Fruit fly (Drosophila melanogaster) S2 (cell line): ENCODE measurements around the gene Tpst.

Source experiments
- CG8478 ChIP-seq: fragments of >200 bp; optimal IDR thresholded peaks from 2 replicates; lab custom pipeline; 2018
- CTCF ChIP-seq, 2 experiments: fragments of >200 bp; optimal IDR thresholded peaks; 2 replicates each; lab custom pipeline; 2018

Tpst gene

DNA sequence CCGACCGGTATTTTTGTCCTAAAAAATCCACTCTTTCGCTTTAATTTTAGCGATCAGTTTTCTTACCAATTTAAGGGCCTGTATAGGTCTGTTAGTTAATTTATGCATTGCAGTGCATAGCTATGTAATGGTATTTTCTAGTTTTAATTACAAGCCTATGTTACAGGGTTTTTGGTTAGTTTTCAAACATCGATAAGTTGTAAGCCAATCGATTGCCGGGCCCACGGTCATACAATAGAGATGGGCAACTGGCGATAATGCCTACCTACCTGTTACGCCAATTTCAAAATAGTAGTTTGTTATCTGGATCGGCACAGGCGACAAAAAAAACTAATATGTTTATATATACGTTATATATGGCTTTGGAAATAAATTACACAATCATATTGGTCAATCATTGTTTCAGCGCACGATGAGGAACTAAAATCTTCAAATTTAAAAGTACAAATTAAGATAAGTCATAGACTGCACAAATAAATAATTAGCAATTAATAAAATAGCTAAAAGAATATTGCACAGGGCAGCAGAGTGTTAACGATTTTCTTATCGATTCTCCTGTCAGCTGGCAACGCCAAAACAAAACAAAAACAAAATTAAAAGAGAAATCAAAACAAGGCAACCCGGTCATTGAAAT, 52.9 kb downstream of the Tpst start, which contains the start of the genes tth and Tango2:
Gene tth, minus strand, starts transcription at position 170 of the 634 bp plus-strand sequence.
Gene Tango2, plus strand, starts transcription at position 573 of the 634 bp plus-strand sequence.
- TF ChIP-seq CG8478 (lab: Kevin White, UChicago) (no peak), CTCF (optimal IDR thresholded peaks at IDR 0.05; lab: Kevin White, UChicago) (no peak)

DNA sequence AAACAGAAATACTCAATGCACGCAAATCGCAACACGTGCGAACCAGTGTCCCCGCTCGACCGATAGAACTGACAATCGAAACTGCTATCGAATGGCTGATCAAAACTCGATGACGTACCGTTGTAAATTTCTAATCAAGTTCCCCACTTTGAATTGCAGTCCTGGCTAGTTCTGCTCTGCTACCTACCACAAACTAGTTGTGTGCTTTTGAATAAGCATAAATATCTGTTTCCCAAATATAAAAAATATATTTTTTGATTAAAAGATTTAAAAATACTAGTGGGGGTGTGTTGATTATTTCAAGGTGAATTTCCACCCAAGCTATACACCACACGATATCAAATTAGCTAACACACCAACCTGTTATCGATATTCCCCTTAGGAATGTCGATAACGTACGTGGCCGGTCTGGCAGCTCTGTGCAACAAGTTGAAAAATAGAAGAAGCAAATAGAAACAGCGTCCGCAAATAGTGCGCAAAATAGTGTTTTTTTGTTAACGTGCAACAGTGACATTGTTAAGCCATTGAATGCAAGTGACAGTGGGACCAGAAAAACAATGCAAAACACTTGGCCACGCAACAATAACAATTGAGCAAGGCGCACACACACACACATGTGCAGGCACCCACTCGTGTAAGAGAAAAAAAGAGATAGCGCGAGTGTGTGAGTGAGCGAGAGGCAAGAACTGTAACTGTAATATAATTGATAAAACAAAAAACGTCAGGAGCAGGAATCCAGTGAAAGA, 60.9 kb downstream of the Tpst start, which contains the start of the genes CG2691 and NFAT:
Gene CG2691, minus strand, starts transcription at position 75 of the 746 bp plus-strand sequence.
Gene NFAT, plus strand, starts transcription at position 412 of the 746 bp plus-strand sequence.
- no peak for TF ChIP-seq CG8478 (lab: Kevin White, UChicago)
- peak in 1 of 2 experiments; percentile 22 for TF ChIP-seq CTCF (optimal IDR thresholded peaks at IDR 0.05; lab: Kevin White, UChicago)

DNA sequence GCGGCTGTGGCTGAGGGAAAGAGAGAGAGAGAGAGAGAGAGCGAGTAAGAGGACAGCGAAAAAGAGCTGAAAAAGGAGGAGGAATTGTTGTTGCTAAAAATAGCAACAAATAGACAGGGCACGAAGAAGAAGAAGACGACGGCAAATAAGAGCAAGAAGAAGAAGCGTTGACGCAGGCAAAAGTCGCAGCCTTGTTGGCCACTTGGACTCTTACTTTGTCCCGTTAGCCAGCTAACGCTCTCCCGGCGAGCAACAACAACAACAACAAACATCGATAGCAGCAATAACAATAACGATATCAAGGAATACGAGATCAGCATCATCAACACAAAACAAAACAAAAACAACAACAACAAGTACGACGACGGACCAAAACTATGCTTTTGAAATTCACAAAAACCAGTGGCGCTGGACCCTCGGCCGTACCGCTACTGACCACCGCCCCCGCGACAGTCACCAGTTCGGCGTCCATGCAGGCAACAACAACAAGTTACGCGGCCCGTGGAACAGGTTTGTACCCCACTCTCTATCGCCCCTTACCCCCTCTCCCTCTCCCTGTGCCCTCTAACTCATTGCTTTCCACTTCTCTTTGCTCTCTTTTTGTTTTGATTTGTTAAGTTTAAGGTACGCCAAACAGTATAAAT, 61.6 kb downstream of the Tpst start:
- no peak for TF ChIP-seq CG8478 (lab: Kevin White, UChicago)
- no peak for TF ChIP-seq CTCF (optimal IDR thresholded peaks at IDR 0.05; lab: Kevin White, UChicago)

DNA sequence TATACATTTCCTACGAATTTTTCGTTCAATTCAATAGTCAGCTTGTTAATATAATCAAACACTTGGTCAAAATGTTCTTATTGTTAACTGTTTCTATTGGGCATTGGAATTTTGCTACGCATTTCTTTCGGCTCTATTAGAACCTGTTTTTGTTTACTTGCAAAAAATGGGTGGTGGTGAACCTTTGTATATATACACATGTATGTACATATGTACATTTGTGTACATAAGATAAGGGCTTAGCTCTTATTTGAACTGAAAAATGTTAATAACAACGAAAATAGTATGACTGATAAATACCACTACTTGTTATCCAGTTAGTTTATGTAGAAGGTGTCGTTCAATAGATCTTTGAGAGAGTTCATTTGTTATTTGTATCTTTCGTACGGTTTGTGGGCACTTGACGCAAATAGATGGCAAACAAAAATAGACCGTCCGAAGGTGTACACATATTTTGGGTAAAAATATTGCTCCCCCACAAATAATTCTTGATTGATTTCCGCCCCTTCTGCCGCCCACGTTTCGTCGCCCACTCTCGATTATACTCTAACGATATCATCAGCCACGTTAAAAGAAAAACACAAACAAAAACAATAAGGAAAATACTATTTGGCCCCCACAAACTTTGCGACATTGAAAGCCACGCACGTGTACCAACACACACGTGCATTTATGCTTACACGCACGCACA, 62.4 kb downstream of the Tpst start:
- TF ChIP-seq CTCF (optimal IDR thresholded peaks at IDR 0.05; lab: Kevin White, UChicago), result no peak
- TF ChIP-seq CG8478 (lab: Kevin White, UChicago), result no peak

DNA sequence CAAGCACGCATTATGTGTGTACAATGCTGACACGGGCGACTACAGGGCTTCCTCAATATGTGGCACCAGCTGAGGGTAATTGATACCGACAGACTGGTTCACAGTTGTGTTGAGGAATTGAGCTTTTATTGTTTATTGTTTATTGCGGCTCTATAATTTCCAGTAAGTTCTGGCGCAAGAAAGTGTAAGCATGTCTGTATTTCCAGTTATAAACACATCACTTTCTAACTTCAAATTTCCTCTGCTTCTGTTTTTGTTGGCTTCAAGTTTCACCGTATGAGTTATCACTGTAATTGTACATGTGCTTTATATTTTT, 62.9 kb downstream of the Tpst start:
- TF ChIP-seq CTCF (optimal IDR thresholded peaks at IDR 0.05; lab: Kevin White, UChicago), result no peak
- TF ChIP-seq CG8478 (lab: Kevin White, UChicago), result no peak

DNA sequence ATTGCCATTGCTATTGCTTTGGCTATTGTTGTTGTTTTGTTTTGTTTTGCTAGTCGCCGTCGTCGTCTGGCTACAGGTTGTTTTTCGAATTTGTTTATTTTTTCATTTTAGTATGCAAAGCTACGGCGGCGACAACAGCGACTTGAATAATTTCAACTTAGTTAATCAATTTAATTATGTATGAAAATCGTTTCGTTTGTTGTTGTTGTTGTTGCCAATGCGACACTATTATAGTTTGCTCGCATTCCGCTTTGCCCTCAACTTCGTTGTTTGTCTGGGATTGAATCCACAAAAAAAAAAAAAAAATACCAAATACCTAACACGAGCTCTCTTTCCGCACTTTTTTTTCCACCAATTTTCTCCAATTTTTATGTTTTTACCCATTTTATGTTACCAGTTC, 64.2 kb downstream of the Tpst start:
- TF ChIP-seq CG8478 (lab: Kevin White, UChicago) (no peak), CTCF (optimal IDR thresholded peaks at IDR 0.05; lab: Kevin White, UChicago) (no peak)

DNA sequence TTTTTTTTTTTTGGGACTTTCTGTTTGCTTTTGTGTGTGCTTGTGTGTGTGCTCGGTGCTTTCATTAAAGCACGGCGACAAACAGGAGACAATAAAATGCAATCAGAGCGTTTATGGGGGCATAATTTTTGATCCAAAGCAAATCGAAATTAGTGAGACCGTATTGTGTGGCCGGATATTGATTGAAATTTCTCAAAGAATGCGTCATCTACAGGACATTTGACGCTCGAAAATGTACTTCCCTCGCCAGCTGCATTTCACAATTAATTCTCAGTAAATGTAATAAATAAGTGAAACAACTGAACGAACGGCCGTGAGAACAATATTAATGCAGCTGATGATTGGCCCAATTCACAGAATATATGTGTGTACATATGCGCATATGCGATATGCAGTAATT, 65.8 kb downstream of the Tpst start:
- TF ChIP-seq CTCF (optimal IDR thresholded peaks at IDR 0.05; lab: Kevin White, UChicago) (no peak), CG8478 (lab: Kevin White, UChicago) (no peak)

DNA sequence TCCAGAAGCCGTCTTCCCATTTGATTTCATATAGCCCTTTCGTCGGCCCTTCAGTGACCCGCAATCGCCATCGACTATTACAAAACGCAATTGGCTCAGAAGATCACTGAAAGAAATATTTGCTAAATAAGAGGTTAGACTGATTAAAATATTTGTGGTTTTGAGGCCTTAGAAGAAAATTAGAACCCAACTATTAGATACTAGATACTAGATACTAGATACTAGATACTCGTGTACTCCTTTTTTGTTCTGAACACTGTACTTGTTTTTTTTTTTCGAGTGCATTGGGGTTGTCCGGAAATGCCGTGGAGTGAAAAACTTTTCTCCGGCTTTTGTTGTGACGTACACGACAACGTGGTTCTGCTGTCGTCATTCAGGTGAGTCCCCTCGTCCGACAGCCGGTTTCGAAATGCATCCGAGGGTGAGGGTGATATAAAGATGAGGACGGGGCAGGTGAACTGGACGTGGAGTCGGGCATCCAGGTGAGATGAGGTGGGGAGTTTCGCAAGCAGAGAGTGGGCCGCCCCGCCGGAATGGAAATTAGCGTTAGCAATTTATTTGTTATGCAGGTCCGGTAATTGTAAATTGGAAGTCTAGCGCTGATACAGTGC, 66.8 kb downstream of the Tpst start:
- TF ChIP-seq CTCF (optimal IDR thresholded peaks at IDR 0.05; lab: Kevin White, UChicago) (no peak), CG8478 (lab: Kevin White, UChicago) (no peak)

DNA sequence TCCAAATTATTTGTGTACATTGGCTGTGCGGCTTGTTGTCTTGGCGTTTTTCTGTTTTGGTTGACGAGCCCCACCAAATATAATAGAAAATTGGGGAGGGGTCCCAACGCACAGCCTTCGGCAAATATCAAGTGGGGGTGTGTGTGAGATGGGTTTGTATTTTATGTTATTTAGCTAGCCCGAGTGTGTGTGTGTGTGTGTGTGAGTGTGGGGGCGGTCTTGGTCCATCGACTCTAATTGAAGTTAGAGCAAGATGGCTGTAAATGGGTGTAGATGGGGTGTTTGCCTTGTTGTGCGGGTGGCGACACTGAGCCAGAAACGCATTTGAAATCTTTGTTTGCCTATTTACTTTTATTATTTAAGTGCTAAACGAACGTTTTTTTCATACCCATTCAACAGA, 69.0 kb downstream of the Tpst start:
- TF ChIP-seq CTCF (optimal IDR thresholded peaks at IDR 0.05; lab: Kevin White, UChicago), result no peak
- TF ChIP-seq CG8478 (lab: Kevin White, UChicago), result no peak

DNA sequence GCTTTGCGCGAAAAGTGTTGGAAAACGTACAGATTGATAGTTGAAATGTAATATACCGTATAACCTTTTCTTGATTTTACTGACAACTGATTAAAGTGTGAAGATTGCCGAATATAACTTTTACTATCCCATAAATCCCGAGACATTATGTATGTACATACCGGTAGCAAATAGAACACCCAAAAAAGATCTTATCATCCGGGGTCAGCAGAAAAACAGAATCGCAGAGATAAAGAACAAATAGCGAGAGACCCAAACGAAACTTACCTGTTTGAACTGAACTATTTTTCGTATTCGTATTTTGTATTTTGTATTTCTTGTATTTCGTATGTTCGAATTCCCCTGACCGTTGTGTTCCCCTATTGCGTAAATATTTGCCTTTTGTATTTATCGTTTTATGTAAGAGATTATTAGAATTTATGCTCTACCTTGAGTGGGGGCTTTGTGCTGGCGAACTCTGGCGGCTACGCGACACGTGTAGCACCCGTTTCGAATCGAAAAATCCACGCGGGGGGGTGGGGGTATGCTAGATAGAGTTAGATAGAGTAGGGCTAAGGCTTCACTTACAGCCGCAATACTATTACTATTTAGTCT, 69.8 kb downstream of the Tpst start:
- TF ChIP-seq CG8478 (lab: Kevin White, UChicago), result no peak
- no peak for TF ChIP-seq CTCF (optimal IDR thresholded peaks at IDR 0.05; lab: Kevin White, UChicago)

DNA sequence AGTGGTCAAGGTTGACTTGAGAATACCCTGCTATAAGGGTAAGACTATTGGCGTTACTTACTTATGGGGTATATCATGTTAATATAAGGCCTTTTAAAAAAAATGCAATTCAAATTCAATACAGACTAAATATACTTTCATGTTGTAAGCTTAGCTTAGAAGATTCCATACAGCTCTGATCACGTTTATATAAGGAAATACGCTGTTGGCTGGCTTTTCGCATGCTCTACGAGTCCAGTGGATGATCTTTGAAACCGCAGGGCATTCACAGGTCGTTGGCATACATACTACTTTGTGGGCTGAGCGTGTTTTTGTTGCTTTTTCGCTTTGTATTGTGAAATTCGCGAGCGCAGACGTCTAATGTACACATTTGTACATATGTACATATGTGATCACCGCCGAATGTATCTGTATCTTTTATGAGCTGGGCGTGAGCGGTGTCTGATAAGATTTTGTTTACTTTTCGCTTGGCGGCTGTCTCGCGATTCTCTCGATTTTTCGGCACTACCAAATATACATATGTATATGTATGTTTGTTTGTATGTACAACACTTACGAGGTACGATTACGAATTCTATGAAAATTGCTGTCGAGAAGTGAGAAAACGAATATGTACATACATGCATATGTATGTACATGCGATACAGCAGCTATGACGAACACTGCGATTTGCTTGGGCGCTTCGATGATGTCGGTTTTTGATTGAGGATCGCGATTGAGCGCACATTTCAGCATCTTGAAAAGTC, 70.8 kb downstream of the Tpst start:
- TF ChIP-seq CTCF (optimal IDR thresholded peaks at IDR 0.05; lab: Kevin White, UChicago), result no peak
- TF ChIP-seq CG8478 (lab: Kevin White, UChicago), result no peak

DNA sequence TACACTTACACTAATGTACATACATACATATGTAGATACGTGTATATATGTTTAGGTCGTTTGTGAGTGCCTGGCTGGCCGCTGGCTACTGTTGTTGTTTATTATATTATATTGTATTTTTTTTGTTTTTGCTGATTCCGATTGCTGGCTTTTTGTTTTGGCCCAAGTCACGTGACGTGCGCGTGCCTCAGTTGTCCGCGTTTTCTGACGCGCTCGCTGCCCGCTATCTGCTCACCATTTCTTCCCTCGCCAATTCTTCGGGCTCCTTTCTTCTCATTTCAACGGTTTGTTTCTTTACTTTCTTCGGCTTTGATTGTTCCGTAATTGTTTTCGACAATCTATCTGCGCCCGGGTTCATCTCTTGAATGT, 71.4 kb downstream of the Tpst start:
- TF ChIP-seq CTCF (optimal IDR thresholded peaks at IDR 0.05; lab: Kevin White, UChicago), result no peak
- no peak for TF ChIP-seq CG8478 (lab: Kevin White, UChicago)

DNA sequence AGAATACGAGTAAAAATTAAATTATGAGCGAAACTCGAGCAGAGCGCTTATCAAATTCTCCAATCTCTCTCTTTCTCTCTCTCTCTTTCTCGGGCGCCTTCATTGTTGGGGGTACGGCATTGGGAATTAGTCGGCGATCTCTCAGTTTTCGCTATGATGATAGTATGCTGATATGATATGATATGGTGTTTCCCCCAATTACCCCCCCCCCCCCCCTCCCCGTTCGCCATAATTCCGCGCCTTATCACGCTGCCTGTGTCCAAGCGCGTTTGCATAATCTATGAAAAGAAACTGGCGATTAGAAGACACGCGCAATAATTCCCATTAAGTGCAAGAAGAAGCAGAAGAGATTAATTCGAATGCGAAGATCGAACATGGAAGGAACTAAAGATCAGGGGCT, 73.2 kb downstream of the Tpst start:
- no peak for TF ChIP-seq CG8478 (lab: Kevin White, UChicago)
- no peak for TF ChIP-seq CTCF (optimal IDR thresholded peaks at IDR 0.05; lab: Kevin White, UChicago)
